Fruit fly (Drosophila melanogaster) whole organism, embryonic: Measurements from ENCODE around the gene CG4631.

Experiments used
- Awh ChIP-seq: fragments of 200-800 bp; sonication (Bioruptor generic); IDR thresholded peaks from 2 replicates; pipeline ENCODE4, ENCODE4 v1.3.6; 2022; ENCODE audit warnings: missing biosample characterization, missing genetic modification characterization
- CG11247 ChIP-seq: fragments of 200-800 bp; sonication (Bioruptor generic); IDR thresholded peaks from 2 replicates; pipeline ENCODE4 v1.3.6; 2022; ENCODE audit warnings: missing biosample characterization, missing genetic modification characterization
- CG1603 ChIP-seq: fragments of 200-800 bp; sonication (Bioruptor generic); optimal IDR thresholded peaks from 2 replicates; lab custom pipeline; 2019; ENCODE audit warnings: missing biosample characterization, mild to moderate bottlenecking, missing genetic modification characterization, moderate library complexity
- CG32532 ChIP-seq: fragments of 200-800 bp; sonication (Bioruptor generic); IDR thresholded peaks from 2 replicates; pipeline ENCODE4 v1.3.6; 2022; ENCODE audit warnings: missing biosample characterization, missing genetic modification characterization
- CG33557 ChIP-seq: fragments of 200-800 bp; sonication (Bioruptor generic); optimal IDR thresholded peaks from 2 replicates; lab custom pipeline; 2019; ENCODE audit warnings: missing biosample characterization, mild to moderate bottlenecking, missing genetic modification characterization, moderate library complexity
- CG7372 ChIP-seq: fragments of 200-800 bp; sonication (Bioruptor generic); IDR thresholded peaks from 2 replicates; pipeline ENCODE4 v1.3.6; 2022; ENCODE audit warnings: missing biosample characterization, missing genetic modification characterization
- CG9609 ChIP-seq: fragments of 200-800 bp; sonication (Bioruptor generic); optimal IDR thresholded peaks from 3 replicates; lab custom pipeline; 2016; ENCODE audit warnings: missing biosample characterization, missing genetic modification characterization
- CG9932 ChIP-seq: fragments of 200-800 bp; sonication (Bioruptor generic); IDR thresholded peaks from 2 replicates; pipeline ENCODE4 v1.3.6; 2022; ENCODE audit warnings: missing biosample characterization, missing genetic modification characterization
- Chrac-16 ChIP-seq: fragments of 200-800 bp; sonication (Bioruptor generic); optimal IDR thresholded peaks from 3 replicates; lab custom pipeline; 2016; ENCODE audit warnings: missing biosample characterization, missing genetic modification characterization
- Fer3 ChIP-seq: fragments of 200-800 bp; sonication (Bioruptor generic); optimal IDR thresholded peaks from 2 replicates; lab custom pipeline; 2018; ENCODE audit warnings: missing biosample characterization, mild to moderate bottlenecking, missing genetic modification characterization, moderate library complexity
- Gug ChIP-seq: fragments of 200-800 bp; sonication (Bioruptor generic); IDR thresholded peaks from 4 replicates; pipeline ENCODE4 v1.3.6; 2022; ENCODE audit warnings: missing biosample characterization, missing genetic modification characterization
- HmgZ ChIP-seq: fragments of 200-800 bp; sonication (Bioruptor generic); optimal IDR thresholded peaks from 2 replicates; lab custom pipeline; 2018; ENCODE audit warnings: missing biosample characterization, mild to moderate bottlenecking, missing genetic modification characterization
- Hr51 ChIP-seq, 2 experiments: fragments of 200-800 bp; sonication (Bioruptor generic); optimal IDR thresholded peaks; 2 replicates in 1 of 2; 3 replicates in 1 of 2; lab custom pipeline; 2016 to 2018; ENCODE audit warnings: missing biosample characterization in 2 of 2, missing genetic modification characterization in 2 of 2, mild to moderate bottlenecking in 1 of 2, moderate library complexity in 1 of 2
- Hr78 ChIP-seq, 2 experiments: fragments of 200-800 bp in 1 of 2; fragments of >200 bp in 1 of 2; sonication (Bioruptor generic) in 1 of 2; optimal IDR thresholded peaks; 2 replicates each; lab custom pipeline; 2017 to 2019; ENCODE audit warnings: missing biosample characterization in 2 of 2, missing genetic modification characterization in 2 of 2, mild to moderate bottlenecking in 1 of 2, moderate library complexity in 1 of 2
- Med ChIP-seq: fragments of 200-800 bp; sonication (Bioruptor generic); peaks from one replicate; lab custom pipeline; 2016; ENCODE audit warnings: missing biosample characterization, missing genetic modification characterization, mild to moderate bottlenecking, inconsistent platforms, moderate library complexity
- Nf-YB ChIP-seq: fragments of 200-800 bp; sonication (Bioruptor generic); optimal IDR thresholded peaks from 3 replicates; lab custom pipeline; 2019; ENCODE audit warnings: missing biosample characterization, mild to moderate bottlenecking, missing genetic modification characterization, moderate library complexity
- Pdp1 ChIP-seq, 2 experiments: fragments of 200-800 bp; sonication (Bioruptor generic); optimal IDR thresholded peaks; 3 replicates each; lab custom pipeline; 2016; ENCODE audit warnings: missing biosample characterization in 2 of 2, missing genetic modification characterization in 2 of 2, mild to moderate bottlenecking in 1 of 2, moderate library complexity in 1 of 2
- Poxn ChIP-seq: fragments of 200-800 bp; sonication (Bioruptor generic); IDR thresholded peaks from 2 replicates; pipeline ENCODE4 v1.3.6; 2022; ENCODE audit warnings: missing biosample characterization, missing genetic modification characterization
- Scr ChIP-seq: fragments of 200-800 bp; sonication (Bioruptor generic); IDR thresholded peaks from 2 replicates; pipeline ENCODE4 v1.3.6; 2022; ENCODE audit warnings: missing biosample characterization, missing genetic modification characterization; ENCODE audit not compliant: partially characterized antibody
- Ssrp ChIP-seq: fragments of 200-800 bp; sonication (Bioruptor generic); optimal IDR thresholded peaks from 2 replicates; lab custom pipeline; 2018; ENCODE audit warnings: missing biosample characterization, mild to moderate bottlenecking, missing genetic modification characterization, moderate library complexity
- abd-A ChIP-seq: fragments of 200-800 bp; sonication (Bioruptor generic); optimal IDR thresholded peaks from 3 replicates; lab custom pipeline; 2019; ENCODE audit warnings: missing biosample characterization, mild to moderate bottlenecking, missing genetic modification characterization, moderate library complexity
- amos ChIP-seq: fragments of 200-800 bp; sonication (Bioruptor generic); IDR thresholded peaks from 2 replicates; pipeline ENCODE4 v1.3.6; 2022; ENCODE audit warnings: missing biosample characterization, missing genetic modification characterization; ENCODE audit not compliant: partially characterized antibody
- ato ChIP-seq: fragments of 200-800 bp; sonication (Bioruptor generic); IDR thresholded peaks from 2 replicates; pipeline ENCODE4 v1.3.6; 2022; ENCODE audit warnings: missing biosample characterization, missing genetic modification characterization; ENCODE audit not compliant: partially characterized antibody
- bbx ChIP-seq: fragments of 200-800 bp; sonication (Bioruptor generic); IDR thresholded peaks from 2 replicates; pipeline ENCODE4 v1.3.6; 2022; ENCODE audit warnings: missing biosample characterization, missing genetic modification characterization; ENCODE audit not compliant: partially characterized antibody
- bsh ChIP-seq, 2 experiments: fragments of 200-800 bp; sonication (Bioruptor generic); optimal IDR thresholded peaks; 2 replicates each; lab custom pipeline; 2017 to 2018; ENCODE audit warnings: mild to moderate bottlenecking in 2 of 2, missing biosample characterization in 2 of 2, missing genetic modification characterization in 2 of 2, moderate library complexity in 1 of 2
- cas ChIP-seq: fragments of 200-800 bp; sonication (Bioruptor generic); IDR thresholded peaks from 2 replicates; pipeline ENCODE4 v1.3.6; 2022; ENCODE audit warnings: missing biosample characterization, missing genetic modification characterization
- eyg ChIP-seq: fragments of 200-800 bp; sonication (Bioruptor generic); optimal IDR thresholded peaks from 3 replicates; lab custom pipeline; 2016; ENCODE audit warnings: missing biosample characterization, missing genetic modification characterization
- ftz-f1 ChIP-seq: fragments of 200-800 bp; sonication (Bioruptor generic); optimal IDR thresholded peaks from 2 replicates; lab custom pipeline; 2016; ENCODE audit warnings: missing biosample characterization, missing genetic modification characterization
- gcm2 ChIP-seq: fragments of 200-800 bp; sonication (Bioruptor generic); optimal IDR thresholded peaks from 2 replicates; lab custom pipeline; 2016; ENCODE audit warnings: missing biosample characterization, missing genetic modification characterization
- gsb ChIP-seq: fragments of 200-800 bp; sonication (Bioruptor generic); IDR thresholded peaks from 2 replicates; pipeline ENCODE4 v1.3.6; 2022; ENCODE audit warnings: missing biosample characterization, missing genetic modification characterization
- gt ChIP-seq: fragments of 200-800 bp; sonication (Bioruptor generic); IDR thresholded peaks from 2 replicates; pipeline ENCODE4 v1.3.6; 2022; ENCODE audit warnings: missing biosample characterization, missing genetic modification characterization
- hb ChIP-seq: fragments of 200-800 bp; sonication (Bioruptor generic); IDR thresholded peaks from 3 replicates; pipeline ENCODE4 v1.3.6; 2022; ENCODE audit warnings: missing biosample characterization, missing genetic modification characterization; ENCODE audit not compliant: partially characterized antibody
- hkb ChIP-seq, 2 experiments: fragments of 200-800 bp in 1 of 2; fragments of >200 bp in 1 of 2; sonication (Bioruptor generic) in 1 of 2; IDR thresholded peaks in 1 of 2; optimal IDR thresholded peaks in 1 of 2; 2 replicates each; pipeline versions ENCODE4 v1.3.6 to Lab custom; 2017 to 2022; ENCODE audit warnings: missing biosample characterization in 1 of 2, missing genetic modification characterization in 1 of 2
- ind ChIP-seq: fragments of 200-800 bp; sonication (Bioruptor generic); optimal IDR thresholded peaks from 3 replicates; lab custom pipeline; 2016; ENCODE audit warnings: missing biosample characterization, missing genetic modification characterization
- jumu ChIP-seq: fragments of 200-800 bp; sonication (Bioruptor generic); optimal IDR thresholded peaks from 3 replicates; lab custom pipeline; 2016; ENCODE audit warnings: missing biosample characterization, missing genetic modification characterization
- ken ChIP-seq: fragments of 200-800 bp; sonication (Bioruptor generic); IDR thresholded peaks from 3 replicates; pipeline ENCODE4 v1.3.6; 2022; ENCODE audit warnings: missing biosample characterization, missing genetic modification characterization
- lilli ChIP-seq: fragments of 200-800 bp; sonication (Bioruptor generic); optimal IDR thresholded peaks from 3 replicates; lab custom pipeline; 2016; ENCODE audit warnings: missing biosample characterization, missing genetic modification characterization
- oc ChIP-seq: fragments of 200-800 bp; sonication (Bioruptor generic); optimal IDR thresholded peaks from 2 replicates; lab custom pipeline; 2018; ENCODE audit warnings: missing biosample characterization, mild to moderate bottlenecking, missing genetic modification characterization, moderate library complexity
- p53 ChIP-seq: fragments of 200-800 bp; sonication (Bioruptor generic); optimal IDR thresholded peaks from 2 replicates; lab custom pipeline; 2016; ENCODE audit warnings: missing biosample characterization, missing genetic modification characterization
- pan ChIP-seq, 4 experiments: fragments of >200 bp in 3 of 4; fragments of 200-800 bp in 1 of 4; sonication (Bioruptor generic) in 1 of 4; optimal IDR thresholded peaks in 3 of 4; IDR thresholded peaks in 1 of 4; 2 replicates each; pipeline versions ENCODE4 v1.3.6 to Lab custom; 2017 to 2022; ENCODE audit warnings: missing biosample characterization in 2 of 4, missing genetic modification characterization in 2 of 4, mixed read lengths in 1 of 4
- sqz ChIP-seq: fragments of 200-800 bp; sonication (Bioruptor generic); optimal IDR thresholded peaks from 3 replicates; lab custom pipeline; 2018; ENCODE audit warnings: missing biosample characterization, mild to moderate bottlenecking, missing genetic modification characterization
- tap ChIP-seq: fragments of 200-800 bp; optimal IDR thresholded peaks from 3 replicates; lab custom pipeline; 2019; ENCODE audit warnings: missing biosample characterization, mild to moderate bottlenecking, missing genetic modification characterization, moderate library complexity
- tin ChIP-seq: fragments of 200-800 bp; sonication (Bioruptor generic); optimal IDR thresholded peaks from 3 replicates; lab custom pipeline; 2016; ENCODE audit warnings: missing biosample characterization, missing genetic modification characterization
- tna ChIP-seq: fragments of 200-800 bp; sonication (Bioruptor generic); IDR thresholded peaks from 2 replicates; pipeline ENCODE4 v1.3.6; 2022; ENCODE audit warnings: missing biosample characterization, missing genetic modification characterization; ENCODE audit not compliant: partially characterized antibody
- vfl ChIP-seq: fragments of 200-800 bp; sonication (Bioruptor generic); optimal IDR thresholded peaks from 2 replicates; lab custom pipeline; 2016; ENCODE audit warnings: missing biosample characterization, missing genetic modification characterization
- wdn ChIP-seq: fragments of 200-800 bp; sonication (Bioruptor generic); IDR thresholded peaks from 2 replicates; pipeline ENCODE4 v1.3.6; 2022; ENCODE audit warnings: missing biosample characterization, missing genetic modification characterization
- wek ChIP-seq: fragments of 200-800 bp; sonication (Bioruptor generic); optimal IDR thresholded peaks from 3 replicates; lab custom pipeline; 2018; ENCODE audit warnings: missing biosample characterization, mild to moderate bottlenecking, missing genetic modification characterization, moderate library complexity
- zf30C ChIP-seq: fragments of 200-800 bp; sonication (Bioruptor generic); optimal IDR thresholded peaks from 3 replicates; lab custom pipeline; 2018; ENCODE audit warnings: missing biosample characterization, mild to moderate bottlenecking, missing genetic modification characterization

The CG4631 gene

dm6 chr2L:16601515-16602026, 5.6 kb upstream of the CG4631 start (continued):
- TF ChIP-seq sqz (GFP tag; lab: Kevin White, UChicago): peak; percentile 98
- peak; percentile 48; the same call in 1 of the 2 replicates for TF ChIP-seq tna (GFP tag; lab: Robert Waterston, UW)
- peak; percentile 25; the same call in 1 of the 2 replicates for TF ChIP-seq cas (GFP tag; lab: Robert Waterston, UW)
- peak; percentile 2 for TF ChIP-seq vfl (GFP tag; lab: Kevin White, UChicago)
- peak; percentile 56 for TF ChIP-seq HmgZ (tag; lab: Kevin White, UChicago)
- TF ChIP-seq Ssrp: no peak
- TF ChIP-seq oc (tag; lab: Kevin White, UChicago): peak; percentile 14
- peak; percentile 58; the same call in 1 of the 2 replicates for TF ChIP-seq amos (GFP tag; lab: Robert Waterston, UW)
- TF ChIP-seq ken (GFP tag; lab: Robert Waterston, UW): peak; percentile 46; the same call in 1 of the 3 replicates
- TF ChIP-seq Awh (GFP tag; lab: Robert Waterston, UW): peak; percentile 51; the same call in 1 of the 2 replicates
- peak in 1 of 2 experiments; percentile 28 for TF ChIP-seq Hr51 (GFP tag; optimal IDR thresholded peaks at IDR 0.05; lab: Kevin White, UChicago)
- peak; percentile 78 for TF ChIP-seq zf30C (GFP tag; lab: Kevin White, UChicago)
- peak; percentile 39 for TF ChIP-seq CG1603
- no peak for TF ChIP-seq gsb (GFP tag; lab: Robert Waterston, UW)
- peak; percentile 49 for TF ChIP-seq ftz-f1 (GFP tag; lab: Kevin White, UChicago)
- peak; percentile 19 for TF ChIP-seq tap
- no peak for TF ChIP-seq CG11247 (GFP tag; lab: Robert Waterston, UW)
- peak; percentile 91 for TF ChIP-seq abd-A (tag; lab: Kevin White, UChicago)
- 0 out of 4 replicates have a peak, but pooled peaks have one; percentile 10 for TF ChIP-seq Gug (GFP tag; lab: Robert Waterston, UW)
- no peak for TF ChIP-seq ind (GFP tag; lab: Kevin White, UChicago)
- TF ChIP-seq bsh (GFP tag; optimal IDR thresholded peaks at IDR 0.05; lab: Kevin White, UChicago): peak in 1 of 2 experiments; percentile 99
- peak in 1 of 2 experiments; percentile 12 for TF ChIP-seq Hr78 (GFP tag; optimal IDR thresholded peaks at IDR 0.05; lab: Kevin White, UChicago)
- peak; percentile 94 for TF ChIP-seq Med (GFP tag; lab: Kevin White, UChicago)
- 0 out of 2 replicates have a peak, but pooled peaks have one; percentile 27 for TF ChIP-seq wdn
- TF ChIP-seq CG32532 (GFP tag; lab: Robert Waterston, UW): no peak
- no peak for TF ChIP-seq CG9932
- peak; percentile 45 for TF ChIP-seq Scr (GFP tag; lab: Robert Waterston, UW)
- peak in 1 of 2 experiments; percentile 11 for TF ChIP-seq Pdp1 (GFP tag; optimal IDR thresholded peaks at IDR 0.05; lab: Kevin White, UChicago)
- no peak for TF ChIP-seq pan (optimal IDR thresholded peaks at IDR 0.05; lab: Kevin White, UChicago)
- peak in 1 of 2 experiments; percentile 51 for TF ChIP-seq pan (GFP tag; optimal IDR thresholded peaks at IDR 0.05 in 1 of 2, IDR thresholded peaks at IDR 0.05 in 1 of 2)
- no peak for TF ChIP-seq jumu (GFP tag; lab: Kevin White, UChicago)
- TF ChIP-seq hkb (optimal IDR thresholded peaks at IDR 0.05; lab: Kevin White, UChicago): no peak
- 0 out of 2 replicates have a peak, but pooled peaks have one; percentile 16 for TF ChIP-seq hkb (GFP tag; IDR thresholded peaks at IDR 0.05; lab: Robert Waterston, UW)
- TF ChIP-seq CG33557: peak; percentile 2
- TF ChIP-seq Fer3 (tag; lab: Kevin White, UChicago): peak; percentile 33
- TF ChIP-seq ato (GFP tag; lab: Robert Waterston, UW): peak; percentile 51; the same call in 1 of the 2 replicates

- TF ChIP-seq Chrac-16 (GFP tag; lab: Kevin White, UChicago) (no peak), CG9609 (GFP tag; lab: Kevin White, UChicago) (no peak), p53 (GFP tag; lab: Kevin White, UChicago) (no peak), gt (GFP tag; lab: Robert Waterston, UW) (no peak), Nf-YB (GFP tag; lab: Kevin White, UChicago) (no peak), lilli (GFP tag; lab: Kevin White, UChicago) (no peak), hkb (optimal IDR thresholded peaks at IDR 0.05; lab: Kevin White, UChicago) (no peak), hkb (GFP tag; IDR thresholded peaks at IDR 0.05; lab: Robert Waterston, UW) (no peak), hb (GFP tag; lab: Robert Waterston, UW) (no peak), Poxn (GFP tag; lab: Robert Waterston, UW) (no peak), CG7372 (no peak), eyg (GFP tag; lab: Kevin White, UChicago) (no peak), bbx (GFP tag; lab: Robert Waterston, UW) (no peak), gcm2 (GFP tag; lab: Kevin White, UChicago) (no peak), tin (GFP tag; lab: Kevin White, UChicago) (no peak), wek (GFP tag; lab: Kevin White, UChicago) (no peak)
Observed at dm6 chr2L:16602305-16602704, 4.9 kb upstream of the CG4631 start.
